Fruit fly (Drosophila melanogaster) whole organism, adult: ENCODE results near the gene CG43844.

Experiments used
- CG14711 ChIP-seq: fragments of 200-800 bp; sonication (Bioruptor generic); optimal IDR thresholded peaks from 2 replicates; lab custom pipeline; 2018; ENCODE audit warnings: missing biosample characterization, mild to moderate bottlenecking, missing genetic modification characterization, moderate library complexity
- CG1620 ChIP-seq: fragments of 200-800 bp; sonication (Bioruptor generic); optimal IDR thresholded peaks from 2 replicates; lab custom pipeline; 2016; ENCODE audit warnings: missing biosample characterization, missing genetic modification characterization
- CG33017 ChIP-seq: fragments of 200-800 bp; sonication (Bioruptor generic); optimal IDR thresholded peaks from 2 replicates; lab custom pipeline; 2018; ENCODE audit warnings: missing biosample characterization, mild to moderate bottlenecking, missing genetic modification characterization, moderate library complexity
- Clk ChIP-seq: fragments of 200-800 bp; sonication (Bioruptor generic); optimal IDR thresholded peaks from 2 replicates; lab custom pipeline; 2017; ENCODE audit warnings: missing biosample characterization, missing genetic modification characterization
- Crg-1 ChIP-seq: fragments of 200-800 bp; sonication (Bioruptor generic); optimal IDR thresholded peaks from 2 replicates; lab custom pipeline; 2016; ENCODE audit warnings: missing biosample characterization, missing genetic modification characterization
- Mnt ChIP-seq: fragments of 200-800 bp; sonication (Bioruptor generic); optimal IDR thresholded peaks from 2 replicates; lab custom pipeline; 2016; ENCODE audit warnings: missing biosample characterization, mild to moderate bottlenecking, missing genetic modification characterization
- bab1 ChIP-seq: fragments of 200-800 bp; sonication (Bioruptor generic); optimal IDR thresholded peaks from 3 replicates; lab custom pipeline; 2019; ENCODE audit warnings: missing biosample characterization, mild to moderate bottlenecking, missing genetic modification characterization, moderate library complexity
- kay ChIP-seq: fragments of 200-800 bp; sonication (Bioruptor generic); peaks from one replicate; lab custom pipeline; 2016; ENCODE audit warnings: missing biosample characterization, missing genetic modification characterization, borderline replicate concordance
- toe ChIP-seq: fragments of 200-800 bp; sonication (Bioruptor generic); optimal IDR thresholded peaks from 2 replicates; lab custom pipeline; 2016; ENCODE audit warnings: missing biosample characterization, missing genetic modification characterization

DNA sequence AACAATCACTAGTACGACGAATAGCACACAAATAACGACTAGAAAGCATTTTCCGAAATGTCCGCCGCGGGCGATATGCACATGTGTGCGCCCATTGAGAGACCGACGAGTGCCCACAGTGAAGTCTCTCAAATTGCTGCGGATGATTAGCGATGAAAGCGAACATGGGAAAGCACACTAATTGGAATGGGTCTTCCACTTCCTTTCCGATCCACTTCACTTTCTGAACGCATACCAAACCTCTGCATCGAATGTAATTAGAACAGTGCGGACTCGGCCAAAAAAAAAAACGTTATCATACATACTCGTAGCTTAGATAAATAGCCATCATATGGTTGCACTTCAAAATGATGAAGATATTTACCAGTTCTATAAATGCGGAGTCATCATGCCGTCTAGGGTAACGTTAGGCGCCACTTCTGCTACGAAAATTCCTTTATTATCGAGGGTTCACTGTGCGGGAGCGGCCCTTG, 39.3 kb upstream of the CG43844 start:
- TF ChIP-seq toe (GFP tag; lab: Kevin White, UChicago) (no peak), kay (GFP tag; lab: Kevin White, UChicago) (no peak), Crg-1 (GFP tag; lab: Kevin White, UChicago) (no peak), Clk (GFP tag; lab: Kevin White, UChicago) (no peak), CG33017 (tag; lab: Kevin White, UChicago) (no peak), CG14711 (tag; lab: Kevin White, UChicago) (no peak), Mnt (GFP tag; lab: Kevin White, UChicago) (no peak), CG1620 (GFP tag; lab: Kevin White, UChicago) (no peak), bab1 (GFP tag; lab: Kevin White, UChicago) (no peak)
